Worm (Caenorhabditis elegans): ENCODE results near the gene K09E9.4.
A peak's percentile ranks its signal among the peaks of the same experiment; 100 is the strongest.

The K09E9.4 gene

DNA sequence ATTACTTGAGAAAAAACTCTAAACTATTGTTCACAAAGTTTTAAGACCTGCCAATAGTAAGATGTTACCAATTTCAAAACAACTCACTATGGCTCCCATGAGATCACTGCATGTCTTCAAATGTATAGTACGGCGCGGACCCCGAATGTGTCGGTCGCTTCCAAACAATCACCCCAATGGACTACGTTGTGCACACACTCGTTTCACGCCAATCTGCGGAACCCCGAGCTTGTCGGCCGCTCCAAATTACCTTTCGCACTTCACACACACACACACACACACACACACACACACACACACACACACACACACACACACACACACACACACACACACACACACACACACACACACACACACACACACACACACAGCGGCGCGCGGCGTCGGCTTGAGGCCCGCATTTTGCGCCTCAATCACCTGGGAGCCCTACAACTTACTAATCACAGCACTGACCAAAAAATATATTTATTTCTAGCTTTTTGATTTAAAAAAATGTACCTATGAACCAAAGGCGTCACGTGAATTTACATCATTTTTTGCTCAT, 37.9 kb upstream of the K09E9.4 start:
- TF ChIP-seq lin-14 (GFP tag; optimal IDR thresholded peaks at IDR 0.05) (peak; percentile 21), elt-3 (tag; optimal IDR thresholded peaks at IDR 0.05) (no peak), mep-1 (tag; optimal IDR thresholded peaks at IDR 0.05) (no peak), unc-86 (tag; optimal IDR thresholded peaks at IDR 0.05) (no peak), mdl-1 (tag; optimal IDR thresholded peaks at IDR 0.05) (no peak), dsc-1 (tag; optimal IDR thresholded peaks at IDR 0.05) (no peak), xbp-1 (tag; optimal IDR thresholded peaks at IDR 0.05) (no peak)

ce11 chrX:15666169-15666811, 36.0 kb upstream of the K09E9.4 start, which contains the start of gene pcdr-1:
pcdr-1 (plus strand) TSS chrX:15666761.
- TF ChIP-seq hlh-4 (tag; optimal IDR thresholded peaks at IDR 0.05) (peak; percentile 37), mep-1 (tag; optimal IDR thresholded peaks at IDR 0.05) (no peak), egl-13 (tag; optimal IDR thresholded peaks at IDR 0.05) (no peak), lin-39 (tag; optimal IDR thresholded peaks at IDR 0.05) (no peak), ets-5 (GFP tag; IDR thresholded peaks at IDR 0.05) (no peak), lin-14 (GFP tag; optimal IDR thresholded peaks at IDR 0.05) (peak; percentile 65), ztf-11 (tag; optimal IDR thresholded peaks at IDR 0.05) (no peak), nhr-71 (tag; optimal IDR thresholded peaks at IDR 0.05) (peak; percentile 16), unc-30 (tag; optimal IDR thresholded peaks at IDR 0.05) (no peak)

DNA sequence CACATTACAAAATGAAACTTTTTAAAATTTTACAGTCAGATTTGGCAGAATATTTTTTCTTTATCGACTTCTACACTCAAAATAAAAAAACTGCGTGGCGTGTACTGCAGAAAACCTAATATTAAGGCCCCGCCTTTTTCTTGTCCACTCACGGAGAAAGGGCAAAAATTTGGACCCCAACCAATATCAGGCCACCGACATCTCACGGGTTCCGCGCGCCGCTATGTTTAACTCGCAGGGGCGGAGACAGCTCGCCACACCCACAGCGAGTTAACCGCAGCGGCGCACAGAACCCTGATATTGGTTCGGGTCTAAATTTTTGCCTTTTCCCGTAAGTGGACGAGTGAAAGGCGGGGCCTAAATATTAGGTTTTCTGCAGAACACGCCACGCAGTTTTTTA, 33.5 kb upstream of the K09E9.4 start:
- no peak for TF ChIP-seq swsn-7 (tag; optimal IDR thresholded peaks at IDR 0.05)
- peak; percentile 92 for TF ChIP-seq snpc-4 (tag; optimal IDR thresholded peaks at IDR 0.05)
- no peak for TF ChIP-seq ama-1 (optimal IDR thresholded peaks at IDR 0.05)
- 0 out of 2 replicates have a peak, but pooled peaks have one; percentile 30 for TF ChIP-seq mab-9 (GFP tag; IDR thresholded peaks at IDR 0.05)
- TF ChIP-seq nhr-47 (tag; optimal IDR thresholded peaks at IDR 0.05), result peak; percentile 7
- no peak for TF ChIP-seq ces-1 (GFP tag; optimal IDR thresholded peaks at IDR 0.05)
- TF ChIP-seq lin-14 (GFP tag; optimal IDR thresholded peaks at IDR 0.05), result no peak

ce11 chrX:15659561-15659960, 29.3 kb upstream of the K09E9.4 start:
- TF ChIP-seq lsy-2 (tag; optimal IDR thresholded peaks at IDR 0.05), result peak in 1 of 2 experiments; percentile 13
- peak; percentile 31 for TF ChIP-seq dsc-1 (tag; optimal IDR thresholded peaks at IDR 0.05)
- TF ChIP-seq egl-27 (tag; optimal IDR thresholded peaks at IDR 0.05), result no peak
- TF ChIP-seq sup-37 (GFP tag; optimal IDR thresholded peaks at IDR 0.05), result no peak
- no peak for TF ChIP-seq nhr-20 (tag; optimal IDR thresholded peaks at IDR 0.05)
- TF ChIP-seq mep-1 (tag; optimal IDR thresholded peaks at IDR 0.05), result peak; percentile 0
- no peak for TF ChIP-seq sptf-1 (tag; optimal IDR thresholded peaks at IDR 0.05)
- TF ChIP-seq tbx-2 (tag; optimal IDR thresholded peaks at IDR 0.05), result peak; percentile 28
- peak; percentile 31 for TF ChIP-seq unc-86 (tag; optimal IDR thresholded peaks at IDR 0.05)
- TF ChIP-seq nhr-90 (tag; optimal IDR thresholded peaks at IDR 0.05; ENCODE audit: poor library complexity), result no peak
- TF ChIP-seq lin-14 (GFP tag; optimal IDR thresholded peaks at IDR 0.05), result peak; percentile 65
- peak in 1 of 3 experiments; percentile 42 for TF ChIP-seq ceh-82 (tag; optimal IDR thresholded peaks at IDR 0.05)
- TF ChIP-seq egl-13 (tag; optimal IDR thresholded peaks at IDR 0.05), result peak; percentile 22
- no peak for TF ChIP-seq zip-4 (GFP tag; optimal IDR thresholded peaks at IDR 0.05)
- TF ChIP-seq fkh-8 (tag; optimal IDR thresholded peaks at IDR 0.05), result peak; percentile 12

DNA sequence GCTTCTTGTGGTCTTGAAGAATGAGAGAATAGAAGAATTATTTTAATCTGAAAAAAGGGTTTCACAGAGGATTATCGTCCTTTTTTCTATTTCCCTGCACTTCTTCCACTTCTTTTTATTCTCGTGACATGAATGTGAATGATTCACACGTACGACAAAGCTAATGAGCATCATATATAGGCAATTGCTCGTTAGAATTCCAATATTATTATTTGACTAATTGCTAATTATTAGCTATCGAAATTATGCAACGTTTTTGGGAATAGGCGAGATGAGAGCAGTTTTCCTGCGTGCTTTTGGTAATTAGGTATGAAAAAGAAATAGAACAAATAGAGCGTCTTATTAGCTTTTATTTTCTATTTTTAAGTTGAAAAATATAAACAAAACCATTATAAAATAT, 27.5 kb upstream of the K09E9.4 start:
- TF ChIP-seq fkh-8 (tag; optimal IDR thresholded peaks at IDR 0.05), result peak; percentile 39
- TF ChIP-seq ceh-90 (tag; optimal IDR thresholded peaks at IDR 0.05), result no peak
- TF ChIP-seq pax-3 (tag; optimal IDR thresholded peaks at IDR 0.05), result peak; percentile 23
- no peak for TF ChIP-seq F16B12.6 (tag; optimal IDR thresholded peaks at IDR 0.05)
- peak; percentile 58 for TF ChIP-seq ceh-8 (GFP tag; optimal IDR thresholded peaks at IDR 0.05)
- no peak for TF ChIP-seq mab-9 (GFP tag; IDR thresholded peaks at IDR 0.05)
- peak; percentile 34 for TF ChIP-seq nhr-47 (tag; optimal IDR thresholded peaks at IDR 0.05)
- peak; percentile 40 for TF ChIP-seq nhr-71 (tag; optimal IDR thresholded peaks at IDR 0.05)
- TF ChIP-seq lsy-2 (tag; optimal IDR thresholded peaks at IDR 0.05), result peak in 1 of 2 experiments; percentile 6
- peak; percentile 77 for TF ChIP-seq lin-14 (GFP tag; optimal IDR thresholded peaks at IDR 0.05)
- peak; percentile 8 for TF ChIP-seq sox-4 (tag; optimal IDR thresholded peaks at IDR 0.05)
- no peak for TF ChIP-seq fos-1 (tag; optimal IDR thresholded peaks at IDR 0.05)
- TF ChIP-seq dsc-1 (tag; optimal IDR thresholded peaks at IDR 0.05), result peak; percentile 95
